Worm (Caenorhabditis elegans): ENCODE results near the gene lido-14.

ce11 chrII:3323179-3323578, 35.8 kb upstream of the lido-14 start, which contains the start of gene Y46D2A.2:
- no peak for TF ChIP-seq blmp-1 (tag; optimal IDR thresholded peaks at IDR 0.05)
- no peak for TF ChIP-seq nhr-237 (tag; optimal IDR thresholded peaks at IDR 0.05)
- no peak for TF ChIP-seq lin-13 (tag; optimal IDR thresholded peaks at IDR 0.05)
- TF ChIP-seq lsy-2 (tag; optimal IDR thresholded peaks at IDR 0.05): no peak
- no peak for TF ChIP-seq sem-2 (GFP tag; optimal IDR thresholded peaks at IDR 0.05)
- TF ChIP-seq nhr-76 (tag; optimal IDR thresholded peaks at IDR 0.05): no peak
- no peak for TF ChIP-seq unc-39 (tag; optimal IDR thresholded peaks at IDR 0.05)
- no peak for TF ChIP-seq mep-1 (tag; optimal IDR thresholded peaks at IDR 0.05)
- TF ChIP-seq nhr-28 (tag; optimal IDR thresholded peaks at IDR 0.05): no peak

Measured in whole organism, mixed stage, embryonic.